Fruit fly (Drosophila melanogaster) whole organism, embryonic: ENCODE data around the gene CG44836.

ENCODE experiments used
- C15 ChIP-seq: fragments of 200-800 bp; sonication (Bioruptor generic); IDR thresholded peaks from 3 replicates; pipeline ENCODE4 v1.3.6; 2022; ENCODE audit warnings: missing biosample characterization, missing genetic modification characterization
- CG10147 ChIP-seq: fragments of 200-800 bp; sonication (Bioruptor generic); optimal IDR thresholded peaks from 2 replicates; lab custom pipeline; 2019; ENCODE audit warnings: missing biosample characterization, mild to moderate bottlenecking, missing genetic modification characterization, moderate library complexity
- CG12219 ChIP-seq: fragments of 200-800 bp; sonication (Bioruptor generic); optimal IDR thresholded peaks from 3 replicates; lab custom pipeline; 2018; ENCODE audit warnings: missing biosample characterization, mild to moderate bottlenecking, missing genetic modification characterization
- CG12769 ChIP-seq: fragments of 200-800 bp; sonication (Bioruptor generic); optimal IDR thresholded peaks from 2 replicates; lab custom pipeline; 2019; ENCODE audit warnings: missing biosample characterization, mild to moderate bottlenecking, missing genetic modification characterization, moderate library complexity
- CG1529 ChIP-seq: fragments of 200-800 bp; sonication (Bioruptor generic); optimal IDR thresholded peaks from 3 replicates; lab custom pipeline; 2018; ENCODE audit warnings: missing biosample characterization, missing genetic modification characterization
- CG3281 ChIP-seq: fragments of 200-800 bp; sonication (Bioruptor generic); optimal IDR thresholded peaks from 3 replicates; lab custom pipeline; 2017; ENCODE audit warnings: missing biosample characterization, mild to moderate bottlenecking, missing genetic modification characterization
- CG34376 ChIP-seq: fragments of 200-800 bp; sonication (Bioruptor generic); optimal IDR thresholded peaks from 2 replicates; lab custom pipeline; 2018; ENCODE audit warnings: missing biosample characterization, mild to moderate bottlenecking, missing genetic modification characterization
- CG3847 ChIP-seq: fragments of 200-800 bp; sonication (Bioruptor generic); IDR thresholded peaks from 2 replicates; pipeline ENCODE4 v1.3.6; 2022; ENCODE audit warnings: missing biosample characterization, missing genetic modification characterization
- CG4424 ChIP-seq: fragments of 200-800 bp; sonication (Bioruptor generic); optimal IDR thresholded peaks from 3 replicates; lab custom pipeline; 2016; ENCODE audit warnings: missing biosample characterization, missing genetic modification characterization
- CG7786 ChIP-seq: fragments of 200-800 bp; sonication (Bioruptor generic); optimal IDR thresholded peaks from 2 replicates; lab custom pipeline; 2016; ENCODE audit warnings: missing biosample characterization, missing genetic modification characterization
- CG8290 ChIP-seq, 3 experiments: fragments of 200-800 bp; sonication (Bioruptor generic); optimal IDR thresholded peaks; 2 replicates each; lab custom pipeline; 2016 to 2019; ENCODE audit warnings: missing biosample characterization in 3 of 3, missing genetic modification characterization in 3 of 3, mild to moderate bottlenecking in 2 of 3, moderate library complexity in 1 of 3
- CG8478 ChIP-seq: fragments of >200 bp; optimal IDR thresholded peaks from 2 replicates; lab custom pipeline; 2018
- CG9932 ChIP-seq: fragments of 200-800 bp; sonication (Bioruptor generic); IDR thresholded peaks from 2 replicates; pipeline ENCODE4 v1.3.6; 2022; ENCODE audit warnings: missing biosample characterization, missing genetic modification characterization
- Dbx ChIP-seq: fragments of 200-800 bp; sonication (Bioruptor generic); IDR thresholded peaks from 3 replicates; pipeline ENCODE4 v1.3.6; 2022; ENCODE audit warnings: missing biosample characterization, missing genetic modification characterization
- Drgx ChIP-seq: fragments of 200-800 bp; sonication (Bioruptor generic); IDR thresholded peaks from 2 replicates; pipeline ENCODE4 v1.3.6; 2022; ENCODE audit warnings: missing biosample characterization, missing genetic modification characterization
- Hr51 ChIP-seq, 2 experiments: fragments of 200-800 bp; sonication (Bioruptor generic); optimal IDR thresholded peaks; 2 replicates in 1 of 2; 3 replicates in 1 of 2; lab custom pipeline; 2016 to 2018; ENCODE audit warnings: missing biosample characterization in 2 of 2, missing genetic modification characterization in 2 of 2, mild to moderate bottlenecking in 1 of 2, moderate library complexity in 1 of 2
- Mad ChIP-seq: fragments of 200-800 bp; sonication (Bioruptor generic); optimal IDR thresholded peaks from 2 replicates; lab custom pipeline; 2016; ENCODE audit warnings: missing biosample characterization, missing genetic modification characterization
- Med ChIP-seq: fragments of 200-800 bp; sonication (Bioruptor generic); peaks from one replicate; lab custom pipeline; 2016; ENCODE audit warnings: missing biosample characterization, missing genetic modification characterization, mild to moderate bottlenecking, inconsistent platforms, moderate library complexity
- NK7.1 ChIP-seq: fragments of 200-800 bp; sonication (Bioruptor generic); optimal IDR thresholded peaks from 3 replicates; lab custom pipeline; 2016; ENCODE audit warnings: missing biosample characterization, missing genetic modification characterization
- Rfx ChIP-seq: fragments of 200-800 bp; sonication (Bioruptor generic); IDR thresholded peaks from 2 replicates; pipeline ENCODE4 v1.3.6; 2022; ENCODE audit warnings: missing biosample characterization, missing genetic modification characterization
- Ssrp ChIP-seq: fragments of 200-800 bp; sonication (Bioruptor generic); optimal IDR thresholded peaks from 2 replicates; lab custom pipeline; 2018; ENCODE audit warnings: missing biosample characterization, mild to moderate bottlenecking, missing genetic modification characterization, moderate library complexity
- amos ChIP-seq: fragments of 200-800 bp; sonication (Bioruptor generic); IDR thresholded peaks from 2 replicates; pipeline ENCODE4 v1.3.6; 2022; ENCODE audit warnings: missing biosample characterization, missing genetic modification characterization; ENCODE audit not compliant: partially characterized antibody
- bsh ChIP-seq, 2 experiments: fragments of 200-800 bp; sonication (Bioruptor generic); optimal IDR thresholded peaks; 2 replicates each; lab custom pipeline; 2017 to 2018; ENCODE audit warnings: mild to moderate bottlenecking in 2 of 2, missing biosample characterization in 2 of 2, missing genetic modification characterization in 2 of 2, moderate library complexity in 1 of 2
- chm ChIP-seq: fragments of 200-800 bp; sonication (Bioruptor generic); IDR thresholded peaks from 2 replicates; pipeline ENCODE4 v1.3.6; 2022; ENCODE audit warnings: missing biosample characterization, missing genetic modification characterization
- fd64A ChIP-seq: fragments of 200-800 bp; sonication (Bioruptor generic); optimal IDR thresholded peaks from 3 replicates; lab custom pipeline; 2018; ENCODE audit warnings: missing biosample characterization, mild to moderate bottlenecking, missing genetic modification characterization
- gcm ChIP-seq: fragments of 200-800 bp; sonication (Bioruptor generic); optimal IDR thresholded peaks from 2 replicates; lab custom pipeline; 2019; ENCODE audit warnings: missing biosample characterization, mild to moderate bottlenecking, missing genetic modification characterization, moderate library complexity
- gfzf ChIP-seq: fragments of 200-800 bp; sonication (Bioruptor generic); optimal IDR thresholded peaks from 2 replicates; lab custom pipeline; 2016; ENCODE audit warnings: missing biosample characterization, mild to moderate bottlenecking, missing genetic modification characterization, moderate library complexity
- gt ChIP-seq: fragments of 200-800 bp; sonication (Bioruptor generic); IDR thresholded peaks from 2 replicates; pipeline ENCODE4 v1.3.6; 2022; ENCODE audit warnings: missing biosample characterization, missing genetic modification characterization
- hb ChIP-seq: fragments of 200-800 bp; sonication (Bioruptor generic); IDR thresholded peaks from 3 replicates; pipeline ENCODE4 v1.3.6; 2022; ENCODE audit warnings: missing biosample characterization, missing genetic modification characterization; ENCODE audit not compliant: partially characterized antibody
- knrl ChIP-seq: fragments of 200-800 bp; sonication (Bioruptor generic); IDR thresholded peaks from 3 replicates; pipeline ENCODE4 v1.3.6; 2022; ENCODE audit warnings: missing biosample characterization, missing genetic modification characterization; ENCODE audit not compliant: partially characterized antibody
- lab ChIP-seq: fragments of 200-800 bp; sonication (Bioruptor generic); optimal IDR thresholded peaks from 3 replicates; lab custom pipeline; 2017; ENCODE audit warnings: missing biosample characterization, missing genetic modification characterization, mild to moderate bottlenecking, moderate library complexity, missing genetic modification reagents
- nerfin-2 ChIP-seq: fragments of 200-800 bp; sonication (Bioruptor generic); IDR thresholded peaks from 2 replicates; pipeline ENCODE4 v1.3.6; 2022; ENCODE audit warnings: missing biosample characterization, missing genetic modification characterization; ENCODE audit not compliant: partially characterized antibody
- nom ChIP-seq: fragments of 200-800 bp; sonication (Bioruptor generic); optimal IDR thresholded peaks from 2 replicates; lab custom pipeline; 2017; ENCODE audit warnings: missing biosample characterization, missing genetic modification characterization, mild to moderate bottlenecking, moderate library complexity, missing genetic modification reagents
- schlank ChIP-seq: fragments of 200-800 bp; sonication (Bioruptor generic); optimal IDR thresholded peaks from 2 replicates; lab custom pipeline; 2018; ENCODE audit warnings: missing biosample characterization, mild to moderate bottlenecking, missing genetic modification characterization
- sens ChIP-seq: fragments of 200-800 bp; sonication (Bioruptor generic); peaks from one replicate; lab custom pipeline; 2016; ENCODE audit warnings: missing biosample characterization, missing genetic modification characterization
- sim ChIP-seq: fragments of 200-800 bp; sonication (Bioruptor generic); IDR thresholded peaks from 2 replicates; pipeline ENCODE4 v1.3.6; 2022; ENCODE audit warnings: missing biosample characterization, missing genetic modification characterization
- ttk ChIP-seq: fragments of 200-800 bp; sonication (Bioruptor generic); IDR thresholded peaks from 2 replicates; pipeline ENCODE4 v2.1.2; 2022; ENCODE audit warnings: missing biosample characterization, missing genetic modification characterization
- tup ChIP-seq: fragments of 200-800 bp; sonication (Bioruptor generic); optimal IDR thresholded peaks from 2 replicates; lab custom pipeline; 2016; ENCODE audit warnings: missing biosample characterization, mild to moderate bottlenecking, missing genetic modification characterization, moderate library complexity
- z ChIP-seq: fragments of 200-800 bp; sonication (Bioruptor generic); IDR thresholded peaks from 3 replicates; pipeline ENCODE4 v1.3.6; 2022; ENCODE audit warnings: missing biosample characterization, missing genetic modification characterization

Gene CG44836

DNA sequence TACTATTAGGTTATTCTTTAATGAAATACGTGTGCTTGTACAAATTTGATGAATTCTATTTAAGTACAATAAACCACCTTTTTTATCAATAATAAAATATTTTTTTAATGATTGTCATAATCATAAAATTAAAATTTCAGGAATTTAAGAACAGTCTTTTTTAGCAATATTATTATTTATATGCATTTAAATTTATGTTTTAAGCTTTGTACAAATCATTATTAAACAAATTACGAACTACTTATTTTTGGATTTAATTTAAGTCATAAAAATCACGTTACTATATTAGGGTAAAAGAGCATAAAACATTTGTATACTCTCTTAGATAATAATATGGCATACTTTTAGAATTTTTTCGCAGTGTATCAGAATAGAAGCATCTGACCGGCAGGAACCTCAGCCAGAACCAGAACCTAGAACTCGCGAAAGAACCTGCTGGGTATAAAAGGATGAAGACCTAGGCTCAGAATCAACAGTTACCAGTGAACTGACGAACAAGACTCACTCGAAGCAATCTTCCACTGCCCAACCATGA is 37.9 kb downstream of the CG44836 start, which contains the start of gene Cpr72Ea (continued):
- no peak for TF ChIP-seq Mad (GFP tag; lab: Kevin White, UChicago)
- TF ChIP-seq, all 482 proteins: peak for 0

DNA sequence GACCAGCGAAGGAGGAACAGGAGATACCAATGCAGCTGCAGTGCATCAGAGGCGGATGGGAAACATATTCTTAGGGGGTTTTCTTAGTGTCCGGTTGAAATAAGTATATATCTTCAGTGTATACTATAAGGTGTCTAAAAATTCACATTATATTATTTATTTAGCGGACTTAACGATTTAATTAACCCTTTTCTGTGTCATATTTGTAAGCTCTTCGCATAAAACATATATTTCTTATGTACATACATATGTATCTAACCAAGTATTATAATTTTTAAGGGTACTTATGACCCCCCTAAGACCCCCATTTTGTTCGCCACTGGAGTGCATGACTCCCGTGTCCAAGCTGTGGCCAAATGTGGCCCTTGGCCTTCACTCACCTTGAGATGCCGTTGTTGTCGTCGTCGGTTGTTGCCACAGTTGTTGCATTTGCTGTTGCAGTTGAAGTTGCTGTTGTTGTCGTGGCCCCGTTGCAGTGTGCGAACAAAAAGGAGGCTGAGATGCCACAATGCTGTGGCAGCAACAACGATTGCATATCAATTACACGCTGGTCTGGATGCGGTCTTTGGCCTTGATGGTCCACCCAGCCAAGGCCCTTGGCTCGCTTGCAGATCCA is 38.8 kb downstream of the CG44836 start:
- no peak for TF ChIP-seq gcm (GFP tag; lab: Kevin White, UChicago)
- no peak for TF ChIP-seq CG4424 (GFP tag; lab: Kevin White, UChicago)
- TF ChIP-seq tup (GFP tag; lab: Kevin White, UChicago) = no peak
- 0 out of 3 replicates have a peak, but pooled peaks have one; percentile 12 for TF ChIP-seq Dbx
- TF ChIP-seq nom = peak; percentile 94
- TF ChIP-seq fd64A (GFP tag; lab: Kevin White, UChicago) = no peak
- TF ChIP-seq sim = no peak
- TF ChIP-seq schlank (tag; lab: Kevin White, UChicago) = no peak
- TF ChIP-seq hb (GFP tag; lab: Robert Waterston, UW) = 0 out of 3 replicates have a peak, but pooled peaks have one; percentile 28
- TF ChIP-seq CG1529 = no peak
- TF ChIP-seq NK7.1 (GFP tag; lab: Kevin White, UChicago) = no peak
- no peak for TF ChIP-seq knrl
- TF ChIP-seq CG8478 (lab: Kevin White, UChicago) = peak; percentile 45
- no peak for TF ChIP-seq Hr51 (GFP tag; optimal IDR thresholded peaks at IDR 0.05; lab: Kevin White, UChicago)
- TF ChIP-seq Drgx (GFP tag; lab: Robert Waterston, UW) = peak; percentile 21; the same call in 1 of the 2 replicates
- peak; percentile 57 for TF ChIP-seq Med (GFP tag; lab: Kevin White, UChicago)
- peak in 1 of 2 experiments; percentile 89 for TF ChIP-seq bsh (GFP tag; optimal IDR thresholded peaks at IDR 0.05; lab: Kevin White, UChicago)
- no peak for TF ChIP-seq C15 (GFP tag; lab: Robert Waterston, UW)
- TF ChIP-seq CG10147 (GFP tag; lab: Kevin White, UChicago) = no peak
- TF ChIP-seq nerfin-2 (GFP tag; lab: Robert Waterston, UW) = no peak
- 0 out of 2 replicates have a peak, but pooled peaks have one; percentile 12 for TF ChIP-seq CG9932
- no peak for TF ChIP-seq chm (GFP tag; lab: Robert Waterston, UW)
- no peak for TF ChIP-seq CG12219 (GFP tag; lab: Kevin White, UChicago)
- no peak for TF ChIP-seq gfzf (GFP tag; lab: Kevin White, UChicago)
- no peak for TF ChIP-seq Ssrp
- peak; percentile 7; the same call in 1 of the 2 replicates for TF ChIP-seq CG3847
- no peak for TF ChIP-seq CG7786 (GFP tag; lab: Kevin White, UChicago)
- TF ChIP-seq CG34376 (GFP tag; lab: Kevin White, UChicago) = no peak

DNA sequence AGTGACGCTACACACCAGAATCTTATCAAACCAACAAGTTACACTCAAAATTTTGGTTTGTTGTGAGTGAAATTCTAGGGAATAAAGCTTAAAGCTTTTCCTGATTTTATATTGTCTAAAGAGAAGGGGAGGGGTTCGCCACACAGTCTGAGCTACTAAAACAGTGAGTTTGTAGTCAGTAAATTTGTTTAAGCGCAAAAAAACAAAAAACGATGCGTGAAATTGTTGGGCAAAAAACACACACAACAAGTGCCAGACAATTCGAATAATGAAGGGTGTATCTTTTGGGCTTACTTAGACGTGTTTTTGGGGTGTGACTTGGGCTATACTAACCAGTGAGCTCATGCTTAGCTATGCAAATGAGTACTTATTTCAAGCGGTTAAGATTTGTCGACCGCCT is 40.3 kb downstream of the CG44836 start:
- TF ChIP-seq lab (GFP tag; lab: Kevin White, UChicago) (peak; percentile 29), CG3281 (GFP tag; lab: Kevin White, UChicago) (peak; percentile 2), amos (peak; percentile 31; the same call in 1 of the 2 replicates), z (GFP tag; lab: Robert Waterston, UW) (peak; percentile 88; the same call in 2 of the 3 replicates), CG8290 (GFP tag; optimal IDR thresholded peaks at IDR 0.05; lab: Kevin White, UChicago) (no peak), CG8290 (tag; optimal IDR thresholded peaks at IDR 0.05; lab: Kevin White, UChicago) (peak in 1 of 2 experiments; percentile 7), Rfx (GFP tag; lab: Robert Waterston, UW) (peak; percentile 26; the same call in 1 of the 2 replicates), sens (GFP tag; lab: Kevin White, UChicago) (peak; percentile 56), CG9932 (no peak), ttk (no peak), CG12769 (peak; percentile 18), gt (GFP tag; lab: Robert Waterston, UW) (no peak), nom (no peak), Med (GFP tag; lab: Kevin White, UChicago) (peak; percentile 53)
